Worm (Caenorhabditis elegans): ENCODE results near the gene K01C8.2.
"Not testable (repeated sequence)": the region's sequence is repeated elsewhere in the genome, so short reads cannot be mapped to it uniquely, and the experiment has no call there.

ce11 chrII:8285837-8286236 lies 16.6 kb upstream of the K01C8.2 start:
- not testable (repeated sequence) for TF ChIP-seq lin-13 (GFP tag; optimal IDR thresholded peaks at IDR 0.05); unc-39 (tag; optimal IDR thresholded peaks at IDR 0.05); nhr-10 (tag; optimal IDR thresholded peaks at IDR 0.05); F44E2.7 (GFP tag; IDR thresholded peaks at IDR 0.05); nhr-237 (tag; optimal IDR thresholded peaks at IDR 0.05); mdt-29 (GFP tag; IDR thresholded peaks at IDR 0.05); nhr-28 (tag; optimal IDR thresholded peaks at IDR 0.05); fos-1 (tag; optimal IDR thresholded peaks at IDR 0.05); nhr-77 (tag; optimal IDR thresholded peaks at IDR 0.05); aha-1 (tag); dpl-1 (GFP tag; optimal IDR thresholded peaks at IDR 0.05); lir-3 (tag; optimal IDR thresholded peaks at IDR 0.05); snpc-1.2 (GFP tag; IDR thresholded peaks at IDR 0.05); ceh-82 (tag; optimal IDR thresholded peaks at IDR 0.05)

Data from whole organism, L4 larva.